Worm (Caenorhabditis elegans): ENCODE measurements around the gene F07B10.4.

DNA sequence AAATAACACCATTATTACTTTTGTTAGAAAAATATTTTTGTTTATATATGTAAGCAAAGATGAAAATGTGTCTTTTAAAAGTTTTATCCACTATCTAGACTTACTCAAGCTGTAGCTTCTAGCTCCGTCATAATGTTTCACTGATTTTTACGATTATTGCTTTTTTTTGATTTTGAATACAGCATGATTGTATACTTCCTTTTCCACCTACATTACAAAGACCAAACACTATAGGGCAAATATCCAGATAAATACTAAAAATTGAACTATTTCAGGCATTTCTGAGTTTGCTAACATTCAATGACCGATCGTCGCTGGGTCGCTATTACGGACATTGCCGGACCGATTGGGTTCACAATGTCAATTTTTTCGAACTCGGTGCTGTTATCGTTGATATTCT, 3.8 kb upstream of the F07B10.4 start, which contains the start of gene str-116:
- TF ChIP-seq ceh-2 (tag; optimal IDR thresholded peaks at IDR 0.05) (no peak), nhr-232 (tag; optimal IDR thresholded peaks at IDR 0.05) (no peak), npax-4 (tag; optimal IDR thresholded peaks at IDR 0.05) (no peak), C38D4.7 (GFP tag; optimal IDR thresholded peaks at IDR 0.05) (no peak), pat-9 (tag; optimal IDR thresholded peaks at IDR 0.05) (no peak), unc-86 (tag; optimal IDR thresholded peaks at IDR 0.05) (no peak), pha-4 (tag; optimal IDR thresholded peaks at IDR 0.05) (no peak), gmeb-2 (tag; optimal IDR thresholded peaks at IDR 0.05) (no peak), madf-2 (tag; optimal IDR thresholded peaks at IDR 0.05) (no peak), ref-2 (tag; optimal IDR thresholded peaks at IDR 0.05) (no peak), ama-1 (optimal IDR thresholded peaks at IDR 0.05) (no peak), ceh-9 (tag; optimal IDR thresholded peaks at IDR 0.05) (no peak), pax-1 (tag; optimal IDR thresholded peaks at IDR 0.05) (no peak)

All from whole organism, late embryonic.